Worm (Caenorhabditis elegans) whole organism, L1 larva: Measurements from ENCODE around the gene kdp-1.

Experiments
- alr-1 ChIP-seq: fragments of 200-800 bp; sonication (Bioruptor generic); optimal IDR thresholded peaks from 2 replicates; lab custom pipeline; 2018; ENCODE audit warnings: borderline replicate concordance, mild to moderate bottlenecking, missing genetic modification characterization, missing compliant biosample characterization
- blmp-1 ChIP-seq: fragments of 150-350 bp; optimal IDR thresholded peaks from 2 replicates; lab custom pipeline; 2014; ENCODE audit warnings: missing biosample characterization, missing genetic modification characterization
- ceh-8 ChIP-seq: fragments of 200-800 bp; sonication (Bioruptor generic); optimal IDR thresholded peaks from 2 replicates; lab custom pipeline; 2018; ENCODE audit warnings: mild to moderate bottlenecking, missing genetic modification characterization, moderate library complexity, missing compliant biosample characterization
- ceh-90 ChIP-seq: sonication (generic microtip); optimal IDR thresholded peaks from 2 replicates; lab custom pipeline; 2016; ENCODE audit warnings: missing genetic modification characterization, missing compliant biosample characterization
- efl-1 ChIP-seq, 4 experiments: fragments of 150-350 bp; optimal IDR thresholded peaks in 3 of 4; peaks in 1 of 4; 1 replicate in 1 of 4; 2 replicates in 3 of 4; lab custom pipeline; 2014; ENCODE audit warnings: missing biosample characterization in 2 of 4, missing genetic modification characterization in 2 of 4, missing genetic modification reagents in 2 of 4
- efl-3 ChIP-seq: fragments of 200-800 bp; sonication (Bioruptor generic); optimal IDR thresholded peaks from 2 replicates; lab custom pipeline; 2018; ENCODE audit warnings: mild to moderate bottlenecking, missing genetic modification characterization, missing compliant biosample characterization
- elt-2 ChIP-seq: sonication (generic microtip); optimal IDR thresholded peaks from 2 replicates; lab custom pipeline; 2016; ENCODE audit warnings: missing genetic modification characterization, mild to moderate bottlenecking, inconsistent platforms, missing compliant biosample characterization, missing genetic modification reagents
- fkh-4 ChIP-seq: sonication (generic microtip); optimal IDR thresholded peaks from 2 replicates; lab custom pipeline; 2016; ENCODE audit warnings: missing compliant biosample characterization, missing genetic modification characterization, borderline replicate concordance
- fkh-8 ChIP-seq: sonication (generic microtip); optimal IDR thresholded peaks from 2 replicates; lab custom pipeline; 2016; ENCODE audit warnings: mild to moderate bottlenecking, missing genetic modification characterization, missing compliant biosample characterization
- fos-1 ChIP-seq: fragments of 150-350 bp; optimal IDR thresholded peaks from 2 replicates; lab custom pipeline; 2014; ENCODE audit warnings: missing biosample characterization, missing genetic modification characterization
- hlh-17 ChIP-seq: fragments of 200-800 bp; sonication (Bioruptor generic); optimal IDR thresholded peaks from 2 replicates; lab custom pipeline; 2018; ENCODE audit warnings: missing genetic modification characterization, mild to moderate bottlenecking, missing compliant biosample characterization, moderate library complexity, borderline replicate concordance
- hlh-4 ChIP-seq: sonication (generic microtip); optimal IDR thresholded peaks from 2 replicates; lab custom pipeline; 2016; ENCODE audit warnings: mild to moderate bottlenecking, missing genetic modification characterization, missing compliant biosample characterization
- irx-1 ChIP-seq: sonication (generic microtip); optimal IDR thresholded peaks from 2 replicates; lab custom pipeline; 2016; ENCODE audit warnings: missing genetic modification characterization, missing compliant biosample characterization
- lin-13 ChIP-seq: fragments of 150-350 bp; optimal IDR thresholded peaks from 2 replicates; lab custom pipeline; 2014; ENCODE audit warnings: missing biosample characterization, missing genetic modification reagents, missing genetic modification characterization
- lin-14 ChIP-seq: fragments of 200-800 bp; sonication (Bioruptor generic); optimal IDR thresholded peaks from 2 replicates; lab custom pipeline; 2018; ENCODE audit warnings: mild to moderate bottlenecking, missing genetic modification characterization, moderate library complexity, missing compliant biosample characterization
- lin-39 ChIP-seq: fragments of 150-350 bp; optimal IDR thresholded peaks from 2 replicates; lab custom pipeline; 2014; ENCODE audit warnings: missing biosample characterization, missing genetic modification reagents, missing genetic modification characterization
- lir-3 ChIP-seq: sonication (generic microtip); optimal IDR thresholded peaks from 2 replicates; lab custom pipeline; 2016; ENCODE audit warnings: mild to moderate bottlenecking, missing genetic modification characterization, moderate library complexity, missing compliant biosample characterization; ENCODE audit not compliant: poor library complexity
- mab-9 ChIP-seq: fragments of 200-800 bp; sonication (Bioruptor generic); IDR thresholded peaks from 2 replicates; pipeline ENCODE4 v1.3.6; 2022; ENCODE audit warnings: missing genetic modification reagents, missing genetic modification characterization, missing compliant biosample characterization
- mdl-1 ChIP-seq, 2 experiments: fragments of 150-350 bp; optimal IDR thresholded peaks; 2 replicates each; lab custom pipeline; 2014 to 2017; ENCODE audit warnings: missing biosample characterization in 2 of 2, missing genetic modification characterization in 2 of 2, inconsistent platforms in 1 of 2
- mef-2 ChIP-seq: fragments of 150-350 bp; optimal IDR thresholded peaks from 2 replicates; lab custom pipeline; 2014; ENCODE audit warnings: missing biosample characterization, missing genetic modification characterization
- mep-1 ChIP-seq: fragments of 150-350 bp; optimal IDR thresholded peaks from 2 replicates; lab custom pipeline; 2014; ENCODE audit warnings: missing biosample characterization, missing genetic modification characterization
- nhr-11 ChIP-seq: fragments of 150-350 bp; optimal IDR thresholded peaks from 2 replicates; lab custom pipeline; 2014; ENCODE audit warnings: missing biosample characterization, missing genetic modification characterization
- nhr-19 ChIP-seq: fragments of 200-800 bp; sonication (Bioruptor generic); conservative IDR thresholded peaks from 2 replicates; pipeline ENCODE4 v1.3.6; 2022; ENCODE audit warnings: missing genetic modification characterization, missing compliant biosample characterization
- nhr-28 ChIP-seq: fragments of 150-350 bp; optimal IDR thresholded peaks from 2 replicates; lab custom pipeline; 2014; ENCODE audit warnings: missing biosample characterization, missing genetic modification characterization
- nhr-47 ChIP-seq: sonication (generic microtip); optimal IDR thresholded peaks from 2 replicates; lab custom pipeline; 2016; ENCODE audit warnings: mild to moderate bottlenecking, missing genetic modification characterization, moderate library complexity, missing compliant biosample characterization
- nhr-71 ChIP-seq: sonication (generic microtip); optimal IDR thresholded peaks from 2 replicates; lab custom pipeline; 2016; ENCODE audit warnings: mild to moderate bottlenecking, missing genetic modification characterization, moderate library complexity, missing compliant biosample characterization
- nhr-76 ChIP-seq: sonication (generic microtip); optimal IDR thresholded peaks from 2 replicates; lab custom pipeline; 2017; ENCODE audit warnings: missing biosample characterization, missing genetic modification characterization
- nhr-77 ChIP-seq: fragments of 150-350 bp; optimal IDR thresholded peaks from 2 replicates; lab custom pipeline; 2014; ENCODE audit warnings: missing biosample characterization, missing genetic modification characterization
- nhr-85 ChIP-seq: sonication (generic microtip); peaks from one replicate; lab custom pipeline; 2016; ENCODE audit warnings: missing genetic modification characterization, inconsistent platforms, missing compliant biosample characterization
- nhr-90 ChIP-seq: sonication (generic microtip); optimal IDR thresholded peaks from 2 replicates; lab custom pipeline; 2016; ENCODE audit warnings: mild to moderate bottlenecking, missing genetic modification characterization, missing compliant biosample characterization; ENCODE audit not compliant: poor library complexity
- pag-3 ChIP-seq: sonication (generic microtip); optimal IDR thresholded peaks from 2 replicates; lab custom pipeline; 2017; ENCODE audit warnings: missing genetic modification characterization, mild to moderate bottlenecking, missing compliant biosample characterization, antibody characterized with exemption, borderline replicate concordance; ENCODE audit not compliant: insufficient read depth
- pqm-1 ChIP-seq: sonication (generic microtip); optimal IDR thresholded peaks from 3 replicates; lab custom pipeline; 2017; ENCODE audit warnings: missing biosample characterization, missing genetic modification characterization
- rnt-1 ChIP-seq: sonication (generic microtip); optimal IDR thresholded peaks from 2 replicates; lab custom pipeline; 2016; ENCODE audit warnings: mild to moderate bottlenecking, missing genetic modification characterization, moderate library complexity, missing compliant biosample characterization
- skn-1 ChIP-seq: fragments of 150-350 bp; optimal IDR thresholded peaks from 2 replicates; lab custom pipeline; 2014; ENCODE audit warnings: missing biosample characterization, missing genetic modification characterization
- snpc-4 ChIP-seq: fragments of 150-350 bp; optimal IDR thresholded peaks from 2 replicates; lab custom pipeline; 2014; ENCODE audit warnings: missing biosample characterization, missing genetic modification characterization
- snu-23 ChIP-seq: sonication (generic microtip); optimal IDR thresholded peaks from 2 replicates; lab custom pipeline; 2016; ENCODE audit warnings: missing genetic modification characterization, missing compliant biosample characterization
- sox-4 ChIP-seq: sonication (generic microtip); optimal IDR thresholded peaks from 2 replicates; lab custom pipeline; 2016; ENCODE audit warnings: missing genetic modification characterization, missing compliant biosample characterization
- unc-30 ChIP-seq: sonication (generic microtip); optimal IDR thresholded peaks from 2 replicates; lab custom pipeline; 2017; ENCODE audit warnings: missing biosample characterization, missing genetic modification characterization
- unc-98 ChIP-seq: fragments of 200-800 bp; sonication (Bioruptor generic); IDR thresholded peaks from 2 replicates; pipeline ENCODE4 v1.3.6; 2022; ENCODE audit warnings: missing genetic modification characterization, missing compliant biosample characterization
- xbp-1 ChIP-seq: sonication (generic microtip); optimal IDR thresholded peaks from 2 replicates; lab custom pipeline; 2016; ENCODE audit warnings: missing genetic modification characterization, missing compliant biosample characterization
- zip-4 ChIP-seq: fragments of 200-800 bp; sonication (Bioruptor generic); optimal IDR thresholded peaks from 2 replicates; lab custom pipeline; 2018; ENCODE audit warnings: mild to moderate bottlenecking, missing genetic modification characterization, moderate library complexity, missing compliant biosample characterization
- ztf-11 ChIP-seq, 2 experiments: sonication (generic microtip); optimal IDR thresholded peaks; 2 replicates each; lab custom pipeline; 2016 to 2017; ENCODE audit warnings: missing genetic modification characterization in 2 of 2, missing biosample characterization in 1 of 2, missing compliant biosample characterization in 1 of 2
- ztf-4 ChIP-seq: fragments of 150-350 bp; optimal IDR thresholded peaks from 2 replicates; lab custom pipeline; 2014; ENCODE audit warnings: missing biosample characterization, missing genetic modification characterization

The kdp-1 gene

ce11 chrIV:13289321-13289720 lies 10.7 kb upstream of the kdp-1 start, which contains the start of gene Y67H2A.10 (continued):
- TF ChIP-seq pqm-1 (tag; lab: Kevin White, UChicago), result no peak
- no peak for TF ChIP-seq fkh-4 (tag; lab: Kevin White, UChicago)
- TF ChIP-seq hlh-4 (tag; lab: Kevin White, UChicago), result no peak
- no peak for TF ChIP-seq lin-14 (GFP tag; lab: Kevin White, UChicago)
- no peak for TF ChIP-seq alr-1 (tag; lab: Kevin White, UChicago)
- no peak for TF ChIP-seq hlh-17 (GFP tag; lab: Kevin White, UChicago)
- TF ChIP-seq xbp-1 (tag; lab: Kevin White, UChicago), result no peak
- no peak for TF ChIP-seq nhr-71 (tag; lab: Kevin White, UChicago)
- no peak for TF ChIP-seq sox-4 (tag; lab: Kevin White, UChicago)
- TF ChIP-seq mab-9 (GFP tag; lab: Robert Waterston, UW), result no peak
- TF ChIP-seq nhr-47, result no peak
- TF ChIP-seq nhr-11 (tag; lab: Kevin White, UChicago), result no peak
- TF ChIP-seq efl-3, result no peak
- no peak for TF ChIP-seq blmp-1 (tag; lab: Kevin White, UChicago)
- no peak for TF ChIP-seq snpc-4
- peak; percentile 23 to 32 for TF ChIP-seq efl-1 (optimal IDR thresholded peaks at IDR 0.05; lab: Kevin White, UChicago)
- peak in 1 of 2 experiments; percentile 52 for TF ChIP-seq efl-1 (GFP tag; optimal IDR thresholded peaks at IDR 0.05 in 1 of 2; lab: Kevin White, UChicago)
- TF ChIP-seq rnt-1 (tag; lab: Kevin White, UChicago), result peak; percentile 72
- no peak for TF ChIP-seq lin-39
- TF ChIP-seq mdl-1 (tag; optimal IDR thresholded peaks at IDR 0.05; lab: Kevin White, UChicago), result no peak
- no peak for TF ChIP-seq nhr-90 (tag; lab: Kevin White, UChicago)
- TF ChIP-seq ztf-4 (tag; lab: Kevin White, UChicago), result no peak
- no peak for TF ChIP-seq nhr-76
- no peak for TF ChIP-seq nhr-77 (tag; lab: Kevin White, UChicago)
- peak; percentile 21 for TF ChIP-seq irx-1 (tag; lab: Kevin White, UChicago)
- TF ChIP-seq ztf-11 (tag; optimal IDR thresholded peaks at IDR 0.05; lab: Kevin White, UChicago), result peak in 1 of 2 experiments; percentile 14
- TF ChIP-seq unc-30 (tag; lab: Kevin White, UChicago), result no peak
- peak; percentile 6 for TF ChIP-seq skn-1 (tag; lab: Kevin White, UChicago)
- TF ChIP-seq lir-3, result peak; percentile 49
- TF ChIP-seq ceh-90 (tag; lab: Kevin White, UChicago), result peak; percentile 44
- TF ChIP-seq mep-1 (tag; lab: Kevin White, UChicago), result peak; percentile 49
- peak; percentile 19 for TF ChIP-seq nhr-85 (tag; lab: Kevin White, UChicago)
- no peak for TF ChIP-seq zip-4 (GFP tag; lab: Kevin White, UChicago)
- TF ChIP-seq nhr-19 (GFP tag; lab: Robert Waterston, UW), result no peak
- TF ChIP-seq pag-3 (tag; lab: Kevin White, UChicago), result no peak
- no peak for TF ChIP-seq snu-23
- no peak for TF ChIP-seq ceh-8
- TF ChIP-seq fos-1 (tag; lab: Kevin White, UChicago), result no peak
- no peak for TF ChIP-seq nhr-28 (tag; lab: Kevin White, UChicago)
- TF ChIP-seq lin-13 (GFP tag; lab: Kevin White, UChicago), result no peak
- no peak for TF ChIP-seq elt-2 (tag; lab: Kevin White, UChicago)
- no peak for TF ChIP-seq mef-2 (tag; lab: Kevin White, UChicago)
- TF ChIP-seq fkh-8 (tag; lab: Kevin White, UChicago), result no peak
- TF ChIP-seq unc-98, result no peak
